Worm (Caenorhabditis elegans): ENCODE data around the gene col-96.

Gene col-96

ce11 chrIII:11657185-11657817, 49.3 kb downstream of the col-96 start, which contains the start of gene crh-1 (continued):
- no peak for TF ChIP-seq lin-11 (tag; optimal IDR thresholded peaks at IDR 0.05)
- TF ChIP-seq Y22D7AL.16 (tag; optimal IDR thresholded peaks at IDR 0.05) = no peak
- TF ChIP-seq pha-2 (tag; optimal IDR thresholded peaks at IDR 0.05) = no peak

DNA sequence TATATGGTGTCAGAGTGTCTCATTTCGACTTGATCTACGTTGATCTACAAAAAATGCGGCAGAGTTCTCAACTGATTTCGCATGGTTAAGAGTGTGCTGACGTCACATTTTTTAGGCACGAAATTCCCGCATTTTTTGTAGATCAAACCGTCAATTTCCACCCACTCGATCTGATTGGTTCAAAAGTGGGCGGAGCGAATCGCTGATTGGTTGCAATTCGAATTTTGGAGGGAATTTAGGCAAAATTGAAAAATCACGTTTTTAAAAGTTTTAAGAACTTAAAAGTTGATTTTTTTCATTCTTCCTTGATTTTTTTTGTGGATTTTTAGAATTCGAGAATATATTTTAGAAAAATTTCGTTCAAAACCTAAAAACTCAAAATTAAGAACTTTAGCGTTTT, 50.2 kb downstream of the col-96 start:
- TF ChIP-seq sdc-2 (tag; optimal IDR thresholded peaks at IDR 0.05) = no peak
- TF ChIP-seq nfya-1 (tag; optimal IDR thresholded peaks at IDR 0.05) = peak; percentile 63
